Worm (Caenorhabditis elegans): ENCODE measurements around the gene lro-1.

lro-1 gene

ce11 chrX:6247869-6248268, 24.0 kb upstream of the lro-1 start:
- no peak for TF ChIP-seq gmeb-2 (tag; optimal IDR thresholded peaks at IDR 0.05)
- peak; percentile 43 for TF ChIP-seq unc-42 (tag; optimal IDR thresholded peaks at IDR 0.05)

DNA sequence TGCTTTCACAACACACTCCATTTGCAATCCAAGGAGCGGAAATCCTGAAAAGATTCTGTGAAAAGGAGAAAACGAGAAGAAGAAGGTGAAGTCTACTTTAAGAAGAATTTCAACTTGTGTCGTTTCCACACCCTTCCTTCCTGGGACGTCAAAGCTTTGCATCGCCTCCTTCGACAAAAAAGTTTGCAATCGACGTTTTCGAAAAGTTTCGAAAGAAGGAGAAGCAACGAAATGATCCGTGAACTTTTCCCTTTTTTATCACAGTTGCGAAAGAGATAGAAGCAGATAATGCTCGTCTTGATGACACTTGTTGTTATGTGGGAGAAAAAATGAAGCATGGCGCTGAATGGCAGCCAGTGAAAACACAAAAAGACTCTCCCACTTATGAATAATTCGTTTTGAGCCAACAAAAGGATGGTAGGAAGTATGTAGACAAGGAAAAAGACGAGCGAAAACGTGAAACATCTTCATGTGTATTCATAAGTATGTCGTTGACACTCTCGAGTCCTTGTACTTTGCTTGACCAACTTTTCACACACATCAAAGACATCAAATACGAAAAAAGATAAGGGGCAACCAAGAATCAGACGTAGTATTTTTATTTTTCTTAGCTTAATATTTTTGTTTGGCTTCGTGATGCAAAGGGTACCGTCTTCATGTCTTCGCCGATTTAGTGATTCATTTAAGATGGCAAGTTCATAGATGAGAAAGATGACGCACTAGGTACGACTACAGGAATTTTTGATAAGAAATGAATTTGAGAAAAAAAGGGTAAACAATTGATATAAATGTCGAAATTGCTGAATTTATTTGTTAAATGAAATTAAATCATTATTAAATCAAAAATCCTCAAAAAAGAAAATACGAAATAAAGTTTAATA, 22.9 kb upstream of the lro-1 start:
- TF ChIP-seq ceh-31 (tag; optimal IDR thresholded peaks at IDR 0.05) (peak; percentile 28), mec-3 (tag; optimal IDR thresholded peaks at IDR 0.05; ENCODE audit: borderline replicate concordance) (no peak)

DNA sequence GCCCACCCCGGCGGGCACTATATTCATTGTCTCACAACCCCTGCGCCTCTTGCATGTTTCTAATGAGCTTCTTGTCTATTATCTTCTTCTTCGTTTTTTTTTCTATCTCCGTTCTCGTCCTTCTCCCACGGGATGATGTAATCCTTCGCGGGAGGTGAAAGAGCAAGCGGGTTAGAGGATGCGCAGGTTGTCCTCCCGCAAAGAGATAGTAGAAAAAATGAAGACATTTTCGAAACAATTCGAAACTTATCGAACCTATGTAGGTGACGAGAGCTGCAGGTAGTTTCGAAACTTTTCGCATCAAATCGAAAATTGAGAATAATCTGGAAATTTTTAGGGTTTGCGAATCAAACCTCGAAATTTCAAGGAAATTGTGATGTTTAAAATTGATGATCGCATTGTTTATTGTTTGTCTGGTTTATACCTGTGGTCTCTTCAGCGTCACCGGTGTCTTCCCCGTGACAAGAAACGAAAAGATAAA, 21.6 kb upstream of the lro-1 start:
- TF ChIP-seq ceh-18 (tag; optimal IDR thresholded peaks at IDR 0.05) = peak; percentile 73
- no peak for TF ChIP-seq dmd-4 (tag; optimal IDR thresholded peaks at IDR 0.05; ENCODE audit: borderline replicate concordance)
- TF ChIP-seq tbx-2 (tag; optimal IDR thresholded peaks at IDR 0.05) = peak; percentile 25
- TF ChIP-seq hlh-8 (tag; optimal IDR thresholded peaks at IDR 0.05) = no peak

ce11 chrX:6250866-6251265, 21.0 kb upstream of the lro-1 start:
- TF ChIP-seq unc-42 (tag; optimal IDR thresholded peaks at IDR 0.05) = peak; percentile 97
- peak; percentile 19 for TF ChIP-seq ceh-31 (tag; optimal IDR thresholded peaks at IDR 0.05)
- TF ChIP-seq Y22D7AL.16 (tag; optimal IDR thresholded peaks at IDR 0.05) = no peak
- TF ChIP-seq lin-11 (tag; optimal IDR thresholded peaks at IDR 0.05) = no peak

ce11 chrX:6251321-6251720, 20.6 kb upstream of the lro-1 start:
- no peak for TF ChIP-seq hlh-30 (tag; optimal IDR thresholded peaks at IDR 0.05; ENCODE audit: insufficient read depth)
- TF ChIP-seq Y22D7AL.16 (tag; optimal IDR thresholded peaks at IDR 0.05) = no peak
- TF ChIP-seq dve-1 (tag; optimal IDR thresholded peaks at IDR 0.05) = no peak
- no peak for TF ChIP-seq pax-1 (tag; optimal IDR thresholded peaks at IDR 0.05)
- no peak for TF ChIP-seq ceh-30 (tag; optimal IDR thresholded peaks at IDR 0.05)
- TF ChIP-seq ceh-22 (tag; optimal IDR thresholded peaks at IDR 0.05) = no peak
- TF ChIP-seq pag-3 (tag; optimal IDR thresholded peaks at IDR 0.05; ENCODE audit: borderline replicate concordance) = no peak
- no peak for TF ChIP-seq ttx-3 (tag; optimal IDR thresholded peaks at IDR 0.05)
- TF ChIP-seq fax-1 (tag; optimal IDR thresholded peaks at IDR 0.05) = no peak
- no peak for TF ChIP-seq tbx-7 (tag; optimal IDR thresholded peaks at IDR 0.05)
- no peak for TF ChIP-seq che-1 (tag; optimal IDR thresholded peaks at IDR 0.05)
- no peak for TF ChIP-seq ceh-6 (GFP tag; optimal IDR thresholded peaks at IDR 0.05)
- no peak for TF ChIP-seq lin-11 (tag; optimal IDR thresholded peaks at IDR 0.05)
- no peak for TF ChIP-seq ceh-19 (GFP tag; optimal IDR thresholded peaks at IDR 0.05)
- TF ChIP-seq npax-4 (tag; optimal IDR thresholded peaks at IDR 0.05) = no peak

DNA sequence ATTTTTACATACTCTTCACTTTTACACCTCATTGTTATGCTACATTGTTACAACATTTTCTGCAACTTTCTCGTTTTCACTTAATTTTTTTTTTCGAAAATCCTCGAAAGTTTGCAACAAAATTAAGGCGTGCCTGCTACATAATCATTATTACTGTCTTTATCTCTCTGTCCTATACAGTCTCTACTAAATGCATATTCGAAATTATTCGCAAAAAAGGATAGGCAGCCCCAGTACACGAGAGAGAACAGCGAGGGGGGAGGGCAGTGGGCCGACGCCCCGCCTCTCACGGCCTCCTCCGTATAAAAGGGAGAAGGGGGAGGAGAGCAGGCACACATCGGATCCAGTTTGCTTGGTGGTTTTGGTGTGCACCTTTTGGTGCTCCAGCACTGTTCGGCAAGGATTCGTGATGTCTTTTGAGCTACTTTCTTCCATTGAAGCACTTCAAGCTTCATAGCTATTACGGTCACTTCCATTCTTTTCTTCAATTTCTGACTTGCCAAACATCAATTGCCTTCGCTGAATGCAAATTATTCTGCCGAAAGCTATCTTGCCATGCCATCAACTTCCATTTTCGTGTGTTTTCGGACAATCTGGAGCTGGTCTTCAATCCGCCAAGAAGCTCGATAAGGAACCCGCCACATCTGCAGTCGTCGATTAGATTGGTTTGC, 19.8 kb upstream of the lro-1 start:
- peak; percentile 37 for TF ChIP-seq gmeb-2 (tag; optimal IDR thresholded peaks at IDR 0.05)
- no peak for TF ChIP-seq fkh-10 (GFP tag; optimal IDR thresholded peaks at IDR 0.05)
- no peak for TF ChIP-seq unc-3 (GFP tag; conservative IDR thresholded peaks at IDR 0.05)
- no peak for TF ChIP-seq unc-3 (tag; optimal IDR thresholded peaks at IDR 0.05)
- TF ChIP-seq pag-3 (tag; optimal IDR thresholded peaks at IDR 0.05; ENCODE audit: borderline replicate concordance) = no peak
- no peak for TF ChIP-seq dmd-4 (tag; optimal IDR thresholded peaks at IDR 0.05; ENCODE audit: borderline replicate concordance)
- no peak for TF ChIP-seq eyg-1 (tag; optimal IDR thresholded peaks at IDR 0.05)
- TF ChIP-seq hlh-13 (GFP tag; optimal IDR thresholded peaks at IDR 0.05) = peak; percentile 15
- no peak for TF ChIP-seq zip-5 (tag; optimal IDR thresholded peaks at IDR 0.05)
- TF ChIP-seq ama-1 (optimal IDR thresholded peaks at IDR 0.05) = peak; percentile 83
- no peak for TF ChIP-seq hlh-8 (tag; optimal IDR thresholded peaks at IDR 0.05)
- no peak for TF ChIP-seq syd-9 (tag; optimal IDR thresholded peaks at IDR 0.05)
- peak; percentile 33 for TF ChIP-seq unc-42 (tag; optimal IDR thresholded peaks at IDR 0.05)
- TF ChIP-seq mec-3 (tag; optimal IDR thresholded peaks at IDR 0.05; ENCODE audit: borderline replicate concordance) = no peak
- TF ChIP-seq nhr-11 (tag; optimal IDR thresholded peaks at IDR 0.05) = no peak
- TF ChIP-seq nfya-1 (tag; optimal IDR thresholded peaks at IDR 0.05) = peak; percentile 21
- TF ChIP-seq rnt-1 (tag; optimal IDR thresholded peaks at IDR 0.05) = peak; percentile 48
- TF ChIP-seq ceh-18 (tag; optimal IDR thresholded peaks at IDR 0.05) = peak; percentile 38
- peak; percentile 54 for TF ChIP-seq ceh-31 (tag; optimal IDR thresholded peaks at IDR 0.05)
- peak; percentile 59 for TF ChIP-seq pros-1 (tag; optimal IDR thresholded peaks at IDR 0.05)
- TF ChIP-seq dve-1 (tag; optimal IDR thresholded peaks at IDR 0.05) = peak; percentile 16
- TF ChIP-seq tbx-2 (tag; optimal IDR thresholded peaks at IDR 0.05) = no peak
- TF ChIP-seq ceh-30 (tag; optimal IDR thresholded peaks at IDR 0.05) = no peak
- TF ChIP-seq F13H6.1 (tag; optimal IDR thresholded peaks at IDR 0.05) = peak; percentile 10
- TF ChIP-seq ztf-16 (tag; optimal IDR thresholded peaks at IDR 0.05) = no peak
- TF ChIP-seq ref-2 (tag; optimal IDR thresholded peaks at IDR 0.05) = peak; percentile 53
- no peak for TF ChIP-seq ttx-3 (tag; optimal IDR thresholded peaks at IDR 0.05)
